Worm (Caenorhabditis elegans): ENCODE measurements around the gene him-3.

Gene him-3

DNA sequence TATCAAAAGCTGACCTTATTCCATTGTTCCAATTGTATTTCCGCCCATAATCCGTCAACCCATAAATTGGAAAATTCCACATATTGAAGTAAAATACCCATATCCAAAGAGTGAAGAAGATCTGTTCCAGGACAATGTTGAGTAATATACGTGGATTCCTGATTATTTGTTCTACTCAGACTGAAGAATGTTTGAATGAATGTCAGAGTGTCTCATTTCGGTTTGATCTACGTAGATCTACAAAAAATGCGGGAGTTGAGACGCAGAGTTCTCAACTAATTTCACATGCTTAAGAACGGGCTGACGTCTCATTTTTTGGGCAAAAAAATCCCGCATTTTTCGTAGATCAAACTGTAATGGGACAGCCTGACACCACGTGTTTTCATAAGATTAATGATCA, 4.9 kb upstream of the him-3 start, which contains the start of gene nhr-249:
TSS of gene nhr-249 (minus strand) at position 101 of the 400 bp plus-strand sequence.
- TF ChIP-seq dao-5 (tag; optimal IDR thresholded peaks at IDR 0.05) = no peak
- no peak for TF ChIP-seq W03F9.2 (tag; optimal IDR thresholded peaks at IDR 0.05)
- TF ChIP-seq him-1 (tag; optimal IDR thresholded peaks at IDR 0.05) = no peak

DNA sequence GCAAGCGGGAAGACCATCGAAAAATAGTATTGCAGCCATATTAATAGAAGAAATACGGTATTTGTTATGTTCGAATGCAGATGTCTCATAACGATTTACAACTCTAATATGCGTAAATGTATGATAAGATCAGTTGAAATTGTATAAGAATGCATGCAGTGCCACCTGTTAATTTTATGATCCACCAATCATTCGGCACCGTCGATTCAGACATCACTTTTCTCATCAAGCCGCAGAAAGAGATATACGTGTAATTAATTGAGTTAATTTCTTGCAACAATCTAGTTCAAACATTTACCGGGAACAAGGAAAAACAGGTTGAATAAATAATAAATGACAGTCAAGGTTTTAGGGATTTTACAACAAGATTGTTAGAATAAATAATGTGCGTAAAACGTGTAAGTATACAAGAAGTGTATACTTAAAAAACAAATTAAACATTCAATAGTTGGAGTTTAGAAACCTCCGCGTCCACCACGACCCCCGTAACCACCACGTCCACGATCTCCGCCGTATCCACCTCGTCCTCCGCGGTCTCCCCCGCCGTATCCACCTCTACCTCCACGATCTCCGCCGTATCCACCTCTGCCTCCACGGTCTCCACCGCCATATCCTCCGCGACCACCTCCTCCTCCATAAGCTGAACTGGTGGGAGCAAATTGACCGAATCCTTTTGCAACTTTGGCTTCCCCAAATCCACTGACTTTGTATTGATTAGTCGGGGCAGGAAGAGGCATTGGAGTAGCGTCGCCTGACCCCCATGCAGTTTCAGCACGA, 3.0 kb upstream of the him-3 start:
- no peak for TF ChIP-seq him-1 (tag; optimal IDR thresholded peaks at IDR 0.05)
- no peak for TF ChIP-seq W03F9.2 (tag; optimal IDR thresholded peaks at IDR 0.05)
- TF ChIP-seq dao-5 (tag; optimal IDR thresholded peaks at IDR 0.05) = no peak

DNA sequence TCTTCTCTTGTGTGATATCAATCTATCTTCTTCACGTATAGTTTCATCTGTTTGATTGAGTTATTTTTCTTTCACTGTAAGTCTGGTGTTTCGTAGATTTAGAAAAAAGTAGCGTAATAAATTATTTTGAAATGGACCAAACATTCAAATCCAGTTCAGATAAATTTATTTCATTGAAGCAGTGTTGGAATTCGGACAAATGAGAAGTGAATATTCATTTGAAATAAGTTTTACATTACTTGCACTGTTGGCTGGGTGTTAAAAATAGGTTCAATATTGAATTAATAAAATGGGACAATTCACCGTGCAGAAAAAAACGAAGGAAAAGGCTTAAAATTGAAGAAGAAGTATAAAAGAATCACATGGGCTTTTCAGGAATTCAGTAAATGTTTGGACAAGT, 1.3 kb downstream of the him-3 start:
- no peak for TF ChIP-seq him-1 (tag; optimal IDR thresholded peaks at IDR 0.05)
- no peak for TF ChIP-seq dao-5 (tag; optimal IDR thresholded peaks at IDR 0.05)
- no peak for TF ChIP-seq W03F9.2 (tag; optimal IDR thresholded peaks at IDR 0.05)

DNA sequence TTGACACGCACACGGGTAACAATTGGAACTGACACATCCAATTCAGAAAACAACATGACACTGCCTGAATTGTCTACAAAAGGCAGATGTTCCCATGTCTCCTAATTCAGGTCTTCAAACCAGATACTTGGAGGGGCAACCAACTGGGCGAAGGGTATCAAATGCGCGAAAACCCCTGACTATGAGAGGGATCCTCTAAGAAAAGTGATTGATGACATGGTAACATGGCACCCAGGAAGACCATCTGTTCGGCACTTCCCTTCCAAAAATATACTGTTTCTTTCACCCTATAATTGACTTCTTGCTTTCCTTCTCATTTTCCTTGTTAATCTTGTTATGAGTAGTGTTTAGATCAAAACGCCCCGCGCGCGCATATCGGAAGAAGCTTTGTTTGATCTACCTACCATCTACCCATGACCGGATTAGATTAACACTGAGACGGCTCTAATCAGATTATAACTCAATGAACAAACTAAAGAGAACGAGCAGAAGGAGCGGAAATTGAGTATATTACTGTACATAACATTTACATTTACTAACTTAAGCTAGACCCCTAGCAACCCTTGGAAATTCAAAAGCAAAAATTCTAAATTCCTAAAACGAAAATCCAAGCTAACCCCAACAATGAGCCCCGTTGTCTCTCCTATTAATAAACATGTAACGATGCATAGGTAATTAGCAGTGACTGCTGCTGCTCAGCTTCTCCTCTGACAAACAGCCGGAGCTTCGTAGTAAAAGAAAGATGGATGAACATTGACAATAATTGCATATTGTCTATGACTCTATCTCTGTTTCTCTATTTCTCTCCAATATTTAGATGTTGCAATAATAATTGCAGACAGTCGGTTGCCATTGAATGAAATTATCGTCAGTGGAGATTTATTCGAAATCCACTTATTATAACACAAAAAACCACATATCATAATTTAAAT, 7.4 kb downstream of the him-3 start:
- TF ChIP-seq him-1 (tag; optimal IDR thresholded peaks at IDR 0.05) (no peak), dao-5 (tag; optimal IDR thresholded peaks at IDR 0.05) (no peak), W03F9.2 (tag; optimal IDR thresholded peaks at IDR 0.05) (no peak)

DNA sequence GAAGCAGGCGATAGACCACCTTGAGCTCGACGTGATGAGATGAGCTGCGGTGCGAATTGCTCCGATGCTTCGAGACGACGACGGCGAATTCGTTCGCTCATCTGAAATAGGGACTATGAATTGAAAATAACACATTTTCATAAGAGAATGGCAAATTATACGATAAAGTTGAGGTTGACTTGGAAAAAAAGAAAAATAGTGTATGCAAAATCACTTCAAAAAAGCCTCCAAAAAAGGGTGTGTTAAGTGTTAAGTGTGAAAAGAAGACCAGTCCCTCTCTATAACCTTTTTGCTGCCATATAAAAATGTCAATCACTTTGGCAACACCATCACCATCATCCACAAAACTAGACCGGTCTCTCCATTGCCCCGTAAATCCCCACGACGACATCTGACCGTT, 9.5 kb downstream of the him-3 start, which contains the start of gene prkl-1:
TSS of gene prkl-1 (minus strand) at position 101 of the 400 bp plus-strand sequence.
- no peak for TF ChIP-seq dao-5 (tag; optimal IDR thresholded peaks at IDR 0.05)
- no peak for TF ChIP-seq him-1 (tag; optimal IDR thresholded peaks at IDR 0.05)
- no peak for TF ChIP-seq W03F9.2 (tag; optimal IDR thresholded peaks at IDR 0.05)

DNA sequence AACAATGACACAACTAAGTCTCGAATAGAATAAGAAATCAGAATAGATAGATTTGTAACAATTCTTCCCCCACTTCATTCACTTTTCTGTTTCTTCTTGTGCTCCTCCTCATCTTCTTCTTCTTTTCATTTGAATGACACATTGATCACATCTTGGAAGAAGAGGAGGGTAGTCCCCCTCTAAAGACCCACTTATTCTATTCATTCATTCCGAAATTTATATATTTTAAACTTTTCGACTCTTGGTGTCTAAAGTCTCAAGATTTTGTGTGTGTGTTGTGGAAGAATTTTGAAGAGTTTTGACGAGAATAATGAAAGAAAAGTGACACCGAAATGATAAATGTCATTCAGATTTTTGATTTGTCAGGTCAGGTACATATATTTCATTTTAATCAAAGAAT, 13.8 kb downstream of the him-3 start:
- TF ChIP-seq dao-5 (tag; optimal IDR thresholded peaks at IDR 0.05) (no peak), W03F9.2 (tag; optimal IDR thresholded peaks at IDR 0.05) (no peak), him-1 (tag; optimal IDR thresholded peaks at IDR 0.05) (no peak)

DNA sequence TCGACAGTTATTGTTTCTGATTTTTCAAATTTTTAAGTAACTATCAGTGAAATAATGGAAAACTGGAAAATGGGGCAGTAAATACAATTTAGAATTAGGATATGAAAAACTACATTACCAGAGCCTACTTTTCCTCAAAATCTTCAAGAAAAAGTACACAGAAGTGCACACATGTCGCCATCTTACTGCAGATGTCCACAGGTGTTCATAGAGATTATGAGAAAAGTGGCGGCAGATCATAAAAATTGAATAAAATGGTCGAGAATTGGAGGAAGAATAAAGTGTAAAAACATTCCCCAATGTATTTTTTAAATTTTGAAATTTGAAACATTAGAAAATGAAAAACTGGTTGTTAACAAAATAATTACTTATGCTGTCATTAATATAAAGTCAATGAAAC, 20.6 kb downstream of the him-3 start:
- TF ChIP-seq him-1 (tag; optimal IDR thresholded peaks at IDR 0.05) (no peak), W03F9.2 (tag; optimal IDR thresholded peaks at IDR 0.05) (no peak), dao-5 (tag; optimal IDR thresholded peaks at IDR 0.05) (no peak)

DNA sequence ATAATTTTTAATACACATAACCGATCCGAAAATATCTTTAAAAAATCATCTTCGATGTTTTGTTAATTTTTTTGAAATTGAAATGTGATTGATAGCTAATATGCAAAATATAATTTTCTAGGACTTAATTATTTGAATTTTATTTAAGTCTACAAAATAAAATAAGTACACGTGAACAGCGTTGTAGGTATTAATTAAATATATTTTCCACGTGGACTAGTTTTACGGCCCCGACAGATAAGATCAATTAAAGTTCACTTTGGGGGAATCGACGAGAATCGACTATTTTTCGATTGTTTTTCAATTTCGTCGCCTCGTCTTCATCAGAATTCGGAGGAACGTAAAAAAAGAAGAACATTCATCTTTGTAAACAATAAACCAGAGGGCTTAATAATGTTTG, 21.9 kb downstream of the him-3 start, which contains the start of gene C25A8.5:
TSS of gene C25A8.5 (plus strand) at position 301 of the 400 bp plus-strand sequence.
- TF ChIP-seq dao-5 (tag; optimal IDR thresholded peaks at IDR 0.05) = no peak
- TF ChIP-seq him-1 (tag; optimal IDR thresholded peaks at IDR 0.05) = no peak
- TF ChIP-seq W03F9.2 (tag; optimal IDR thresholded peaks at IDR 0.05) = no peak

DNA sequence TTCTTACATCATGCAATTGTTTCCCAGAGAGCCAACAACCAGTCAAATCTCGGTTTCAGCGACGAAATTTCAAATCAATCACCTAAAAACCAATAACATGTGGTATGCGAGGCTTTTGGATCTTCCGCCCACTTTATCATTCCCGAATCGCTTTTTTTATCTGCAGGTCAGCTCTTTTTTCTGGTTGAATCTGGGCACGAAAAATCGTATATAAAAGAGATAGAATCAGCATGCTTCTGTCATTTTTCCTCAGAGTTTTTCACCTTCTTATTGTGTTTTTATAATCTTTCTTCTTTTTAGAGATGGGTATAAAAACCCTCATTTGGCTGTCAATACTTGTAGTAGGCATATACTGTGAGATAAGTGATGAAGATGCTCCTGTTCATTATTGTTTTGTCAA, 26.0 kb downstream of the him-3 start, which contains the start of gene cht-3:
TSS of gene cht-3 (plus strand) at position 301 of the 400 bp plus-strand sequence.
- TF ChIP-seq dao-5 (tag; optimal IDR thresholded peaks at IDR 0.05) (no peak), him-1 (tag; optimal IDR thresholded peaks at IDR 0.05) (no peak), W03F9.2 (tag; optimal IDR thresholded peaks at IDR 0.05) (no peak)

DNA sequence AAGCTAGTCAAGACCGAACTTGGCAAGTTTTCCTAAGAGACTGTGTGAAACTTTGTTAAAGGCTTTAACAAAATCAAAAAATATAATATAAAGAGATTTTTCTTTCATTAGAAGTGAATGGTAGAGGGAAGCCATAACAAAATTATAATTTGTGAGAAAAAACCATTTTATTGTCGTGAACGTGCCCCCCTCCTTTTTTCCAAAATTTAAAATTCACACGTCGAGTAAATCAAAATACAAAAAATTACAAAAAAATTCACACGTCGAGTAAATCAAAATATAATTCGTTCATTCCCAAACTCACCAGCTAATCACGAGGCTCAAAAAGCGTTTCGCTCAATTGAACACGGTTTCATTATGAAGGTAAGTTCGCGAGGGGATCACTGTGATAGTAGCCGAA, 32.2 kb downstream of the him-3 start, which contains the start of gene C25A8.2:
TSS of gene C25A8.2 (plus strand) at position 301 of the 400 bp plus-strand sequence.
- TF ChIP-seq him-1 (tag; optimal IDR thresholded peaks at IDR 0.05) = no peak
- no peak for TF ChIP-seq dao-5 (tag; optimal IDR thresholded peaks at IDR 0.05)
- no peak for TF ChIP-seq W03F9.2 (tag; optimal IDR thresholded peaks at IDR 0.05)

DNA sequence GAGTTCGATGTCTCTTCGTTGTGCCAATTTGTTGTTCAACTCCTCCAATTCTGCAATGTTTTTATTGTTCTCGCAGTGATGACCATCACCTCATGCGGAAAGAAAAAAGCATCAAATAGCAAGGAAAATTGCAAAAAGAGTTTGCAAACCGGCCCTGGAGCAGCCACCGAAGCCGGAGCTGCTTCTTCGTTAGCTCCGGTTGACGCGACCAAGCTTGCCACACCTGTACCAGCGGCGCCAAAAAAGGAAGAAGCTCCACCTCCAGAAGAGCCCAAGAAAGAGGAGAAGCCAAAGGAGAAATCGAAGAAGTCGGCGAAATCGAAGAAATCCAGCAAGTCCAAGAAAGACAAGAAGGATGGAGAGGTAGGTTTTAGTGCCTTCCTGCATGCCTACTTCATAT, 32.9 kb downstream of the him-3 start:
- no peak for TF ChIP-seq W03F9.2 (tag; optimal IDR thresholded peaks at IDR 0.05)
- no peak for TF ChIP-seq him-1 (tag; optimal IDR thresholded peaks at IDR 0.05)
- no peak for TF ChIP-seq dao-5 (tag; optimal IDR thresholded peaks at IDR 0.05)

DNA sequence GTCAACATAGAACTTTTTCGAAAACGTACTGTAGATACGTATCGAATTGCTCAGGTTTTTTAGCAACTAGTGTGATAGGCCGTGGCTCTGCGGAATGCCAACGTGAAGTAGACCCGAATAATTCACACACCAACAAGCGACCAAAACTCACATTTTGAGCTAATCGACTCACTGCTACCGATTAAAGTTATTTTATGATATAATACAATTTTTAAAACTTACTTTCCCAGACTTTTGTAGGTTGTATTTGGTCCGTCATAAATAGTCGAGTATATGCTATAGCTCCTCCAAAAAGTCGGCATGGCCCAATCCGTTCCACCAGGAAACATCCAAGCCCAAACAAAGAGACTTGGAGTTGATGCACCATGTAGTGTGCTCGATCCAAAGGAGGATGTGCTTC, 33.5 kb downstream of the him-3 start, which contains the start of gene C25A8.1:
TSS of gene C25A8.1 (plus strand) at position 301 of the 400 bp plus-strand sequence.
- TF ChIP-seq W03F9.2 (tag; optimal IDR thresholded peaks at IDR 0.05) (no peak), dao-5 (tag; optimal IDR thresholded peaks at IDR 0.05) (no peak), him-1 (tag; optimal IDR thresholded peaks at IDR 0.05) (no peak)

DNA sequence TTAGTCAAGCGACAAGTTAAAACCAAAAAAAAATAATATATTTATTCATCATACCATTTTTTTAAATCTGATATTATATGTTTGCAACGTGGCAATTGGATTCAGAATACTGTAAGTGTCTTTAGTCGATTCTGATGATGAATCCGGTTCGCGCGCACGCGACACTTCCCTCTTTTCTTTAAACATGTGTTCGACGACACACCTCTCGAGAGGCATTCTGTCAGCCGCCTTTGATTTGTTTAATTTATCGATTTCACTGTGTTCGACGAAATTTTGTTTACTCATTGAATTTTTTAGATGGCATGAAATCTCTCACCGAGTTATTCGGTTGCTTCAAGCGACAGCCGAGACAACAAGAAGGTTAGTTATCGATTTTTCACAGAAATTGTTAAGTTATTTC, 34.4 kb downstream of the him-3 start, which contains the start of gene trxr-1:
TSS of gene trxr-1 (plus strand) at position 227 of the 400 bp plus-strand sequence.
- no peak for TF ChIP-seq W03F9.2 (tag; optimal IDR thresholded peaks at IDR 0.05)
- TF ChIP-seq him-1 (tag; optimal IDR thresholded peaks at IDR 0.05) = no peak
- no peak for TF ChIP-seq dao-5 (tag; optimal IDR thresholded peaks at IDR 0.05)

All from whole organism, L4/young adult.